Worm (Caenorhabditis elegans) whole organism, L2 larva: ENCODE results near the gene wah-1.
A peak's percentile ranks its signal among the peaks of the same experiment; 100 is the strongest.

Experiments
- C34F6.9 ChIP-seq: fragments of 150-350 bp; optimal IDR thresholded peaks from 2 replicates; lab custom pipeline; 2014; ENCODE audit warnings: missing biosample characterization, missing genetic modification characterization
- F13H6.1 ChIP-seq: sonication (generic microtip); optimal IDR thresholded peaks from 2 replicates; lab custom pipeline; 2016; ENCODE audit warnings: missing genetic modification characterization, missing compliant biosample characterization
- R02D3.7 ChIP-seq: fragments of 150-350 bp; optimal IDR thresholded peaks from 2 replicates; lab custom pipeline; 2014; ENCODE audit warnings: missing biosample characterization, missing genetic modification characterization
- Y55F3AM.14 ChIP-seq: fragments of 200-800 bp; sonication (Bioruptor generic); optimal IDR thresholded peaks from 2 replicates; lab custom pipeline; 2018; ENCODE audit warnings: mild to moderate bottlenecking, missing genetic modification characterization, missing compliant biosample characterization
- alr-1 ChIP-seq: fragments of 150-350 bp; optimal IDR thresholded peaks from 2 replicates; lab custom pipeline; 2014; ENCODE audit warnings: missing biosample characterization, missing genetic modification characterization
- ama-1 ChIP-seq: fragments of 150-350 bp; optimal IDR thresholded peaks from 2 replicates; lab custom pipeline; 2018; ENCODE audit warnings: inconsistent platforms
- blmp-1 ChIP-seq: sonication (generic microtip); optimal IDR thresholded peaks from 2 replicates; lab custom pipeline; 2017; ENCODE audit warnings: missing genetic modification characterization, mild to moderate bottlenecking, missing compliant biosample characterization, antibody characterized with exemption, moderate library complexity; ENCODE audit not compliant: insufficient read depth
- ceh-16 ChIP-seq: fragments of 150-350 bp; optimal IDR thresholded peaks from 2 replicates; lab custom pipeline; 2014; ENCODE audit warnings: missing biosample characterization, missing genetic modification characterization
- ceh-82 ChIP-seq: fragments of 150-350 bp; optimal IDR thresholded peaks from 2 replicates; lab custom pipeline; 2014; ENCODE audit warnings: missing biosample characterization, missing genetic modification characterization
- crh-2 ChIP-seq: sonication (generic microtip); optimal IDR thresholded peaks from 2 replicates; lab custom pipeline; 2017; ENCODE audit warnings: missing biosample characterization, missing genetic modification characterization
- dmd-4 ChIP-seq: sonication (generic microtip); optimal IDR thresholded peaks from 2 replicates; lab custom pipeline; 2017; ENCODE audit warnings: missing biosample characterization, missing genetic modification characterization
- egl-27 ChIP-seq: sonication (generic microtip); optimal IDR thresholded peaks from 3 replicates; lab custom pipeline; 2017; ENCODE audit warnings: missing biosample characterization, missing genetic modification reagents, missing genetic modification characterization
- elt-1 ChIP-seq: fragments of 150-350 bp; optimal IDR thresholded peaks from 2 replicates; lab custom pipeline; 2014; ENCODE audit warnings: missing biosample characterization, missing genetic modification characterization
- elt-3 ChIP-seq: sonication (generic microtip); optimal IDR thresholded peaks from 2 replicates; lab custom pipeline; 2017; ENCODE audit warnings: missing biosample characterization, missing genetic modification characterization
- fos-1 ChIP-seq: fragments of 150-350 bp; optimal IDR thresholded peaks from 2 replicates; lab custom pipeline; 2014; ENCODE audit warnings: missing biosample characterization, missing genetic modification characterization
- gmeb-1 ChIP-seq: fragments of 150-350 bp; optimal IDR thresholded peaks from 2 replicates; lab custom pipeline; 2014; ENCODE audit warnings: missing biosample characterization, missing genetic modification characterization
- lin-11 ChIP-seq: fragments of 150-350 bp; sonication (generic microtip); optimal IDR thresholded peaks from 2 replicates; lab custom pipeline; 2014; ENCODE audit warnings: missing biosample characterization, missing genetic modification characterization, inconsistent platforms, mixed read lengths
- lin-13 ChIP-seq: fragments of 150-350 bp; optimal IDR thresholded peaks from 2 replicates; lab custom pipeline; 2014; ENCODE audit warnings: missing biosample characterization, missing genetic modification reagents, missing genetic modification characterization
- lin-39 ChIP-seq: fragments of 150-350 bp; optimal IDR thresholded peaks from 2 replicates; lab custom pipeline; 2014; ENCODE audit warnings: missing biosample characterization, missing genetic modification reagents, missing genetic modification characterization
- lsy-2 ChIP-seq, 2 experiments: fragments of 150-350 bp in 1 of 2; sonication (generic microtip) in 1 of 2; optimal IDR thresholded peaks; 2 replicates each; lab custom pipeline; 2014 to 2017; ENCODE audit warnings: missing biosample characterization in 2 of 2, missing genetic modification characterization in 2 of 2
- mab-5 ChIP-seq: fragments of 150-350 bp; optimal IDR thresholded peaks from 2 replicates; lab custom pipeline; 2014; ENCODE audit warnings: missing biosample characterization, missing genetic modification characterization
- mdl-1 ChIP-seq, 2 experiments: fragments of 150-350 bp in 1 of 2; sonication (generic microtip) in 1 of 2; optimal IDR thresholded peaks; 2 replicates each; lab custom pipeline; 2017; ENCODE audit warnings: missing biosample characterization in 2 of 2, missing genetic modification characterization in 2 of 2
- nhr-11 ChIP-seq: fragments of 150-350 bp; optimal IDR thresholded peaks from 2 replicates; lab custom pipeline; 2014; ENCODE audit warnings: missing biosample characterization, missing genetic modification characterization
- nhr-12 ChIP-seq: fragments of 150-350 bp; optimal IDR thresholded peaks from 2 replicates; lab custom pipeline; 2014; ENCODE audit warnings: missing biosample characterization, missing genetic modification characterization
- nhr-129 ChIP-seq: fragments of 150-350 bp; optimal IDR thresholded peaks from 2 replicates; lab custom pipeline; 2014; ENCODE audit warnings: missing biosample characterization, missing genetic modification characterization
- nhr-21 ChIP-seq: fragments of 150-350 bp; optimal IDR thresholded peaks from 2 replicates; lab custom pipeline; 2014; ENCODE audit warnings: missing biosample characterization, missing genetic modification characterization
- nhr-23 ChIP-seq: fragments of 150-350 bp; optimal IDR thresholded peaks from 2 replicates; lab custom pipeline; 2014; ENCODE audit warnings: missing biosample characterization, missing genetic modification reagents, missing genetic modification characterization
- nhr-237 ChIP-seq: fragments of 150-350 bp; optimal IDR thresholded peaks from 2 replicates; lab custom pipeline; 2014; ENCODE audit warnings: missing biosample characterization, missing genetic modification characterization
- nhr-25 ChIP-seq: fragments of 150-350 bp; sonication (generic microtip); optimal IDR thresholded peaks from 3 replicates; lab custom pipeline; 2014; ENCODE audit warnings: missing biosample characterization, missing genetic modification characterization
- nhr-6 ChIP-seq: fragments of 150-350 bp; optimal IDR thresholded peaks from 2 replicates; lab custom pipeline; 2014; ENCODE audit warnings: missing biosample characterization, missing genetic modification characterization
- nhr-77 ChIP-seq: fragments of 150-350 bp; optimal IDR thresholded peaks from 2 replicates; lab custom pipeline; 2014; ENCODE audit warnings: missing biosample characterization, missing genetic modification characterization
- peb-1 ChIP-seq: fragments of 150-350 bp; optimal IDR thresholded peaks from 2 replicates; lab custom pipeline; 2014; ENCODE audit warnings: missing biosample characterization, missing genetic modification characterization
- sem-4 ChIP-seq: fragments of 150-350 bp; optimal IDR thresholded peaks from 2 replicates; lab custom pipeline; 2014; ENCODE audit warnings: missing biosample characterization, missing genetic modification reagents, missing genetic modification characterization
- skn-1 ChIP-seq: sonication (generic microtip); optimal IDR thresholded peaks from 2 replicates; lab custom pipeline; 2017; ENCODE audit warnings: missing biosample characterization, missing genetic modification characterization
- sma-3 ChIP-seq: sonication (generic microtip); optimal IDR thresholded peaks from 2 replicates; lab custom pipeline; 2016; ENCODE audit warnings: missing genetic modification reagents, missing genetic modification characterization, missing compliant biosample characterization
- sma-9 ChIP-seq, 2 experiments: fragments of 150-350 bp in 1 of 2; sonication (generic microtip) in 1 of 2; optimal IDR thresholded peaks; 2 replicates each; lab custom pipeline; 2014 to 2016; ENCODE audit warnings: missing genetic modification characterization in 2 of 2, mild to moderate bottlenecking in 1 of 2, missing biosample characterization in 1 of 2, missing compliant biosample characterization in 1 of 2, missing genetic modification reagents in 1 of 2, moderate library complexity in 1 of 2
- snpc-4 ChIP-seq: fragments of 150-350 bp; optimal IDR thresholded peaks from 2 replicates; lab custom pipeline; 2014; ENCODE audit warnings: missing biosample characterization, missing genetic modification characterization
- unc-39 ChIP-seq: fragments of 150-350 bp; optimal IDR thresholded peaks from 2 replicates; lab custom pipeline; 2014; ENCODE audit warnings: missing biosample characterization, missing genetic modification characterization
- unc-55 ChIP-seq: fragments of 150-350 bp; sonication (generic microtip); optimal IDR thresholded peaks from 3 replicates; lab custom pipeline; 2014; ENCODE audit warnings: missing biosample characterization, missing genetic modification reagents, missing genetic modification characterization
- unc-62 ChIP-seq: fragments of 150-350 bp; optimal IDR thresholded peaks from 2 replicates; lab custom pipeline; 2014; ENCODE audit warnings: missing biosample characterization, missing genetic modification reagents, missing genetic modification characterization
- zag-1 ChIP-seq: fragments of 150-350 bp; optimal IDR thresholded peaks from 2 replicates; lab custom pipeline; 2014; ENCODE audit warnings: missing biosample characterization, missing genetic modification characterization
- ztf-1 ChIP-seq: fragments of 200-800 bp; sonication (Bioruptor generic); conservative IDR thresholded peaks from 2 replicates; pipeline ENCODE4 v1.3.6; 2022; ENCODE audit warnings: missing genetic modification characterization, missing compliant biosample characterization
- ztf-11 ChIP-seq: sonication (generic microtip); optimal IDR thresholded peaks from 2 replicates; lab custom pipeline; 2017; ENCODE audit warnings: missing biosample characterization, missing genetic modification characterization
- ztf-4 ChIP-seq: fragments of 150-350 bp; optimal IDR thresholded peaks from 2 replicates; lab custom pipeline; 2014; ENCODE audit warnings: missing biosample characterization, missing genetic modification characterization

wah-1 gene

DNA sequence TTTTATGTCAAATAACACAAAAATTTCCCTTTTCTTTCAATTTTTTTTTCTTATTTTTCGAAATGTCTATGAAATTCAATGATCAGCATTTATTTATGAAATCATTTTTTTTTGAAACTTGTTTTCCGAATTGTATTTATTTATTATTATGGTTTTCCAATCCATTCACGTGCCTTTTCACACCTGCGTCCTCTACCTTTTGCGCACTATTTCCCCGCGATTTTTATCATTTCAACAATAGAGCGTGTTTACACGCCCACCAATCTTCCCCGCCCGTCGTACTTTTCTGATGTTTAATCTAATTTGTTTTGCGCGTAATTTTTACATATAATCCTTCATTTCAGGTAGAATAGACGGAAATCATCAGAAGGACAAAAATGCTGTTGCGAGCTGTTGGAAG is at the start of gene wah-1:
Gene wah-1 (plus strand): TSS at position 345 of the 400 bp plus-strand sequence.
- TF ChIP-seq lin-11 (tag; lab: Kevin White, UChicago) (no peak), R02D3.7 (tag; lab: Kevin White, UChicago) (no peak), zag-1 (tag; lab: Kevin White, UChicago) (no peak), unc-55 (GFP tag; lab: Kevin White, UChicago) (peak; percentile 2), C34F6.9 (tag; lab: Kevin White, UChicago) (peak; percentile 27), gmeb-1 (tag; lab: Kevin White, UChicago) (no peak), lsy-2 (tag; optimal IDR thresholded peaks at IDR 0.05; lab: Kevin White, UChicago) (no peak), crh-2 (tag; lab: Kevin White, UChicago) (peak; percentile 7), sma-3 (GFP tag; lab: Kevin White, UChicago) (peak; percentile 8), nhr-237 (tag; lab: Kevin White, UChicago) (no peak), mdl-1 (tag; optimal IDR thresholded peaks at IDR 0.05; lab: Kevin White, UChicago) (peak in 1 of 2 experiments; percentile 50), mab-5 (no peak), nhr-21 (peak; percentile 21), nhr-12 (tag; lab: Kevin White, UChicago) (no peak), sem-4 (tag; lab: Kevin White, UChicago) (no peak), lin-13 (GFP tag; lab: Kevin White, UChicago) (no peak), egl-27 (tag; lab: Kevin White, UChicago) (no peak), unc-39 (tag; lab: Kevin White, UChicago) (no peak), nhr-77 (tag; lab: Kevin White, UChicago) (no peak), unc-62 (GFP tag; lab: Kevin White, UChicago) (no peak)

DNA sequence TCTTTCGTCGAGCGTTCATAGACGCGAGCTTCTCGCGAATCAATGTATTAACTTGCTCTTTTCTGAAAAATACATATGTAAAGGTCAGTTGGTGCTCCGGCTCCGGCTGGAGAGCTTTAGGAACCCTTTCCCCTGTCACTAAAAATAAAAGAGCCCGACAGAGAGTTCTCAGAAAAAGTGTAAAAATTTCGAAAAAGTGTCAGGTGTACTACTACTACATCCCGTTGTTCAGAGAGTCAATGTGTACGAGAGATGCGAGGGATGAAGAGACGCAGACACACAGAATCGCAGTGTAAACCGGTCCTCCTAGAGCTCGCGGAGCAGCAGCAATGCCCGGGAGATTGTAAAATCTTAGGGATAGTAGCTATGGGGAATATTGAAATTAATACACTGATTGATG is 47.3 kb upstream of the wah-1 start:
- TF ChIP-seq alr-1: no peak
- TF ChIP-seq F13H6.1 (tag; lab: Kevin White, UChicago): peak; percentile 79
- peak; percentile 47 for TF ChIP-seq C34F6.9 (tag; lab: Kevin White, UChicago)
- TF ChIP-seq nhr-23 (tag; lab: Kevin White, UChicago): no peak
- TF ChIP-seq sma-9 (GFP tag; optimal IDR thresholded peaks at IDR 0.05; lab: Kevin White, UChicago): peak; percentile 51
- TF ChIP-seq sma-9 (tag; optimal IDR thresholded peaks at IDR 0.05; lab: Kevin White, UChicago): no peak
- TF ChIP-seq elt-1 (tag; lab: Kevin White, UChicago): no peak
- TF ChIP-seq lsy-2 (tag; optimal IDR thresholded peaks at IDR 0.05; lab: Kevin White, UChicago): peak; percentile 1 to 44
- TF ChIP-seq nhr-129 (tag; lab: Kevin White, UChicago): peak; percentile 28

DNA sequence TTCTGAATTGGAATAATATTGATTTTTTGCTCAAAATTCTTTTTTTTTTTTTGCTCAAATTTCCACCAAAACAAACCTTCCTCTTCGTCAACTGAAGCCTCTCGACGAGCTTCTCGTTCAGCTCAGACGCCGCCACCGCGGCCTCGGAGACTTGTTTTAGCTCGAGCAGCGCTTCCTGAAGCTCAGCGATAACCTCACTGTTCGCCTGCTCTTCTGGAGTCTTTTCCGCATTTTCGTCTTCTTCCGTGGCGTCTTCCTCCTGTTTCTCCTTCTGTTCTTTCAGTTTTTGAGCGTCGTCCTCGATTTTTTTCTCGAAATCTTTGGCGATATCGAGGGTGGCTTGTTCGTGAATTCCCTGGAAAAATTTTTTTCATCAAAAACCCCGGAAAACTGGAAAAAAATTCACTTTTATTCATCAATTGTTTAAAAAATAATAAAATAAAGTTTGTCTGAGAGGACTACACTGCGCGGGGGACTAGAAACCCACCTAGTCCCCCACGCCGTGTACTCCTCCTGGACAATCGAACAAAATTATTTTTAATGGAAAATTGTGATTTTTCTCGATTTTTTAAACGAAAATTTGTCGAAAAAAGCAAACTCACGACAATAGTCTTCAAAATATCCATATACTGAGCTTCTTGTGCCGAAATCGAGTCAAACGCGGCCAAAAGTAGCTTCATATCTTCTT is 43.8 kb upstream of the wah-1 start:
- TF ChIP-seq nhr-21: peak; percentile 82
- TF ChIP-seq Y55F3AM.14 (GFP tag; lab: Kevin White, UChicago): peak; percentile 55
- no peak for TF ChIP-seq unc-39 (tag; lab: Kevin White, UChicago)
- no peak for TF ChIP-seq ceh-16 (tag; lab: Kevin White, UChicago)
- TF ChIP-seq ztf-4 (tag; lab: Kevin White, UChicago): peak; percentile 74
- TF ChIP-seq nhr-129 (tag; lab: Kevin White, UChicago): no peak
- no peak for TF ChIP-seq lin-39
- no peak for TF ChIP-seq zag-1 (tag; lab: Kevin White, UChicago)
- TF ChIP-seq R02D3.7 (tag; lab: Kevin White, UChicago): peak; percentile 47
- TF ChIP-seq blmp-1 (tag; lab: Kevin White, UChicago): peak; percentile 35
- TF ChIP-seq ztf-1 (GFP tag; lab: Robert Waterston, UW): 0 out of 2 replicates have a peak, but pooled peaks have one; percentile 70
- no peak for TF ChIP-seq alr-1
- TF ChIP-seq F13H6.1 (tag; lab: Kevin White, UChicago): peak; percentile 90
- peak; percentile 79 for TF ChIP-seq snpc-4 (tag; lab: Kevin White, UChicago)
- peak; percentile 47 for TF ChIP-seq dmd-4 (tag; lab: Kevin White, UChicago)
- TF ChIP-seq nhr-25 (tag; lab: Kevin White, UChicago): peak; percentile 82
- peak; percentile 95 for TF ChIP-seq sem-4 (tag; lab: Kevin White, UChicago)
- TF ChIP-seq lin-13 (GFP tag; lab: Kevin White, UChicago): peak; percentile 91
- TF ChIP-seq ceh-82: no peak
- no peak for TF ChIP-seq peb-1 (tag; lab: Kevin White, UChicago)
- TF ChIP-seq egl-27 (tag; lab: Kevin White, UChicago): peak; percentile 73
- peak; percentile 90 for TF ChIP-seq sma-3 (GFP tag; lab: Kevin White, UChicago)
- peak; percentile 34 for TF ChIP-seq fos-1 (tag; lab: Kevin White, UChicago)
- peak; percentile 52 for TF ChIP-seq lin-11 (tag; lab: Kevin White, UChicago)
- peak; percentile 80 for TF ChIP-seq C34F6.9 (tag; lab: Kevin White, UChicago)
- TF ChIP-seq lsy-2 (tag; optimal IDR thresholded peaks at IDR 0.05; lab: Kevin White, UChicago): peak; percentile 86 to 94
- TF ChIP-seq sma-9 (GFP tag; optimal IDR thresholded peaks at IDR 0.05; lab: Kevin White, UChicago): peak; percentile 97
- TF ChIP-seq sma-9 (tag; optimal IDR thresholded peaks at IDR 0.05; lab: Kevin White, UChicago): no peak
- no peak for TF ChIP-seq elt-3 (tag; lab: Kevin White, UChicago)
- TF ChIP-seq mab-5: peak; percentile 67
- peak; percentile 86 for TF ChIP-seq unc-55 (GFP tag; lab: Kevin White, UChicago)
- no peak for TF ChIP-seq ztf-11 (tag; lab: Kevin White, UChicago)
- TF ChIP-seq nhr-6 (tag; lab: Kevin White, UChicago): peak; percentile 42
- no peak for TF ChIP-seq skn-1 (tag; lab: Kevin White, UChicago)
- peak; percentile 92 for TF ChIP-seq crh-2 (tag; lab: Kevin White, UChicago)
- no peak for TF ChIP-seq nhr-23 (tag; lab: Kevin White, UChicago)
- peak; percentile 85 for TF ChIP-seq gmeb-1 (tag; lab: Kevin White, UChicago)
- peak; percentile 9 for TF ChIP-seq ama-1 (lab: Kevin White, UChicago)
- TF ChIP-seq nhr-11: no peak
